Worm (Caenorhabditis elegans) whole organism, midembryonic: Measurements from ENCODE around the gene F47G9.6.

Experiments
- T22C8.4 ChIP-seq: fragments of 200-800 bp; sonication (Bioruptor generic); IDR thresholded peaks from 2 replicates; pipeline ENCODE4 v1.3.6; 2022; ENCODE audit warnings: missing genetic modification characterization, missing compliant biosample characterization
- cog-1 ChIP-seq: sonication (generic microtip); optimal IDR thresholded peaks from 2 replicates; lab custom pipeline; 2016; ENCODE audit warnings: missing genetic modification characterization, missing compliant biosample characterization
- flt-1 ChIP-seq: fragments of 200-800 bp; sonication (Bioruptor generic); IDR thresholded peaks from 2 replicates; pipeline ENCODE4 v1.3.6; 2022; ENCODE audit warnings: missing genetic modification characterization, missing compliant biosample characterization
- klf-2 ChIP-seq: fragments of 200-800 bp; sonication (Bioruptor generic); conservative IDR thresholded peaks from 2 replicates; pipeline ENCODE4 v1.3.6; 2022; ENCODE audit warnings: missing genetic modification reagents, missing genetic modification characterization, missing compliant biosample characterization
- med-1 ChIP-seq: sonication (generic microtip); optimal IDR thresholded peaks from 2 replicates; lab custom pipeline; 2017; ENCODE audit warnings: missing genetic modification characterization, mild to moderate bottlenecking, missing compliant biosample characterization, antibody characterized with exemption, missing genetic modification reagents; ENCODE audit not compliant: insufficient read depth
- ref-1 ChIP-seq: fragments of 200-800 bp; sonication (Bioruptor generic); conservative IDR thresholded peaks from 2 replicates; pipeline ENCODE4 v1.3.6; 2022; ENCODE audit warnings: missing genetic modification reagents, missing genetic modification characterization, missing compliant biosample characterization
- tab-1 ChIP-seq: fragments of 200-800 bp; sonication (Bioruptor generic); IDR thresholded peaks from 2 replicates; pipeline ENCODE4 v1.3.6; 2022; ENCODE audit warnings: missing genetic modification characterization, missing compliant biosample characterization
- ztf-23 ChIP-seq: fragments of 200-800 bp; sonication (Bioruptor generic); IDR thresholded peaks from 2 replicates; pipeline ENCODE4 v1.3.6; 2022; ENCODE audit warnings: missing genetic modification reagents, missing genetic modification characterization, missing compliant biosample characterization
- ztf-29 ChIP-seq: fragments of 200-800 bp; sonication (Bioruptor generic); IDR thresholded peaks from 2 replicates; pipeline ENCODE4 v1.3.6; 2022; ENCODE audit warnings: missing genetic modification reagents, missing genetic modification characterization, missing compliant biosample characterization

ce11 chrV:11323720-11324119 lies 5.5 kb upstream of the F47G9.6 start, which contains the start of gene str-141:
- TF ChIP-seq flt-1 (GFP tag; lab: Robert Waterston, UW) (no peak), cog-1 (tag; lab: Kevin White, UChicago) (no peak), klf-2 (GFP tag; lab: Robert Waterston, UW) (no peak), ztf-23 (GFP tag; lab: Robert Waterston, UW) (no peak), med-1 (GFP tag; lab: Kevin White, UChicago) (no peak), ref-1 (GFP tag; lab: Robert Waterston, UW) (no peak), ztf-29 (GFP tag; lab: Robert Waterston, UW) (no peak), tab-1 (GFP tag; lab: Robert Waterston, UW) (no peak), T22C8.4 (GFP tag; lab: Robert Waterston, UW) (no peak)
